Worm (Caenorhabditis elegans) whole organism, L3 larva: ENCODE results near the gene C54E10.11.

Experiments
- ZK546.5 ChIP-seq: sonication (generic microtip); optimal IDR thresholded peaks from 2 replicates; lab custom pipeline; 2017; ENCODE audit warnings: missing biosample characterization, missing genetic modification characterization
- ceh-16 ChIP-seq: sonication (generic microtip); optimal IDR thresholded peaks from 2 replicates; lab custom pipeline; 2017; ENCODE audit warnings: missing biosample characterization, missing genetic modification characterization
- ceh-28 ChIP-seq: fragments of 150-350 bp; optimal IDR thresholded peaks from 2 replicates; lab custom pipeline; 2014; ENCODE audit warnings: missing biosample characterization, missing genetic modification reagents, missing genetic modification characterization
- ceh-82 ChIP-seq: fragments of 150-350 bp; optimal IDR thresholded peaks from 2 replicates; lab custom pipeline; 2014; ENCODE audit warnings: missing biosample characterization, missing genetic modification characterization
- ceh-9 ChIP-seq: sonication (generic microtip); optimal IDR thresholded peaks from 2 replicates; lab custom pipeline; 2018; ENCODE audit warnings: missing biosample characterization, missing genetic modification characterization
- daf-12 ChIP-seq: fragments of 150-350 bp; optimal IDR thresholded peaks from 2 replicates; lab custom pipeline; 2014; ENCODE audit warnings: missing biosample characterization, missing genetic modification reagents, missing genetic modification characterization
- elt-2 ChIP-seq: sonication (generic microtip); optimal IDR thresholded peaks from 2 replicates; lab custom pipeline; 2016; ENCODE audit warnings: missing genetic modification reagents, mild to moderate bottlenecking, missing genetic modification characterization, missing compliant biosample characterization
- elt-3 ChIP-seq, 3 experiments: fragments of 150-350 bp in 1 of 3; sonication (generic microtip) in 2 of 3; optimal IDR thresholded peaks; 2 replicates in 2 of 3; 4 replicates in 1 of 3; lab custom pipeline; 2014 to 2017; ENCODE audit warnings: missing biosample characterization in 3 of 3, missing genetic modification characterization in 3 of 3
- fkh-10 ChIP-seq: sonication (generic microtip); optimal IDR thresholded peaks from 2 replicates; lab custom pipeline; 2017; ENCODE audit warnings: missing biosample characterization, missing genetic modification reagents, missing genetic modification characterization
- fkh-2 ChIP-seq: fragments of 150-350 bp; optimal IDR thresholded peaks from 2 replicates; lab custom pipeline; 2014; ENCODE audit warnings: missing biosample characterization, missing genetic modification reagents, missing genetic modification characterization
- fos-1 ChIP-seq: fragments of 150-350 bp; optimal IDR thresholded peaks from 2 replicates; lab custom pipeline; 2014; ENCODE audit warnings: missing biosample characterization, missing genetic modification characterization
- hmg-11 ChIP-seq: sonication (generic microtip); optimal IDR thresholded peaks from 2 replicates; lab custom pipeline; 2016; ENCODE audit warnings: missing genetic modification characterization, missing compliant biosample characterization
- jun-1 ChIP-seq: fragments of 150-350 bp; optimal IDR thresholded peaks from 2 replicates; lab custom pipeline; 2014; ENCODE audit warnings: missing biosample characterization, missing genetic modification reagents, missing genetic modification characterization
- lin-39 ChIP-seq: fragments of 150-350 bp; optimal IDR thresholded peaks from 2 replicates; lab custom pipeline; 2018; ENCODE audit warnings: missing biosample characterization, missing genetic modification reagents, missing genetic modification characterization
- mdl-1 ChIP-seq: fragments of 150-350 bp; optimal IDR thresholded peaks from 2 replicates; lab custom pipeline; 2014; ENCODE audit warnings: missing biosample characterization, missing genetic modification characterization
- nhr-11 ChIP-seq: fragments of 150-350 bp; optimal IDR thresholded peaks from 2 replicates; lab custom pipeline; 2014; ENCODE audit warnings: missing biosample characterization, missing genetic modification characterization
- nhr-12 ChIP-seq: fragments of 150-350 bp; optimal IDR thresholded peaks from 2 replicates; lab custom pipeline; 2014; ENCODE audit warnings: missing biosample characterization, missing genetic modification characterization
- nhr-23 ChIP-seq: fragments of 150-350 bp; optimal IDR thresholded peaks from 2 replicates; lab custom pipeline; 2014; ENCODE audit warnings: missing biosample characterization, missing genetic modification reagents, missing genetic modification characterization
- nhr-237 ChIP-seq: fragments of 150-350 bp; optimal IDR thresholded peaks from 2 replicates; lab custom pipeline; 2014; ENCODE audit warnings: missing biosample characterization, missing genetic modification characterization
- nhr-25 ChIP-seq: sonication (generic microtip); optimal IDR thresholded peaks from 2 replicates; lab custom pipeline; 2017; ENCODE audit warnings: missing biosample characterization, missing genetic modification characterization
- nhr-43 ChIP-seq: sonication (generic microtip); optimal IDR thresholded peaks from 2 replicates; lab custom pipeline; 2016; ENCODE audit warnings: mild to moderate bottlenecking, missing genetic modification characterization, missing compliant biosample characterization; ENCODE audit not compliant: poor library complexity, severe bottlenecking
- nhr-67 ChIP-seq: fragments of 150-350 bp; optimal IDR thresholded peaks from 2 replicates; lab custom pipeline; 2014; ENCODE audit warnings: missing biosample characterization, missing genetic modification characterization
- nhr-76 ChIP-seq: fragments of 150-350 bp; sonication (generic microtip); optimal IDR thresholded peaks from 5 replicates; lab custom pipeline; 2014; ENCODE audit warnings: missing biosample characterization, missing genetic modification characterization
- pha-4 ChIP-seq: fragments of 150-350 bp; optimal IDR thresholded peaks from 2 replicates; lab custom pipeline; 2014; ENCODE audit warnings: missing biosample characterization, missing genetic modification reagents, missing genetic modification characterization
- pqm-1 ChIP-seq: fragments of 150-350 bp; optimal IDR thresholded peaks from 2 replicates; lab custom pipeline; 2017; ENCODE audit warnings: missing biosample characterization, missing genetic modification characterization, inconsistent platforms
- skn-1 ChIP-seq: fragments of 150-350 bp; optimal IDR thresholded peaks from 2 replicates; lab custom pipeline; 2014; ENCODE audit warnings: missing biosample characterization, missing genetic modification characterization
- snpc-4 ChIP-seq: fragments of 150-350 bp; optimal IDR thresholded peaks from 2 replicates; lab custom pipeline; 2014; ENCODE audit warnings: missing biosample characterization, missing genetic modification characterization
- unc-39 ChIP-seq: sonication (generic microtip); optimal IDR thresholded peaks from 4 replicates; lab custom pipeline; 2017; ENCODE audit warnings: missing biosample characterization, missing genetic modification characterization
- unc-62 ChIP-seq: fragments of 150-350 bp; sonication (generic microtip); optimal IDR thresholded peaks from 4 replicates; lab custom pipeline; 2014; ENCODE audit warnings: missing biosample characterization, missing genetic modification reagents, missing genetic modification characterization
- ztf-11 ChIP-seq: fragments of 150-350 bp; optimal IDR thresholded peaks from 2 replicates; lab custom pipeline; 2014; ENCODE audit warnings: missing biosample characterization, missing genetic modification characterization
- ztf-4 ChIP-seq: fragments of 150-350 bp; optimal IDR thresholded peaks from 2 replicates; lab custom pipeline; 2014; ENCODE audit warnings: missing biosample characterization, missing genetic modification characterization

The C54E10.11 gene

DNA sequence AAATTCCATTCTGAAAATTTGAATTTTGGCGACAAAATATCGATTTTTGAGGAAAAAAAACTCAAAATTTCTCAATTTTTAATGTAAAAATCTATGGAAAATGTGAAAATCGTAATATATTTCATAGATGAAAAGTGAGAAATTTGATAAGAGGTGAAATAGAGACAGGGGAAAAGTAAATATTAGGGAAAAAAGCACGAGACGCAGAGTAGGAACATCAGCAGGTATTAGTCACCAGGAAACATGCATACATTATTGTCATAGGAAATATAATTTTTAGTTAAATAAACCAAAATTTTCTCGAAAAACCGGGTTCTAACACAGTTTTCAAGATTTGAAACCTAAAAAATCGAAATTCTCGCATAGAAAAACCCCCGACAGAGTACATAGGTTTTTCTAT lies 1.2 kb downstream of the C54E10.11 start, which contains the start of gene nhr-170:
nhr-170 (minus strand) TSS at position 16 of the 400 bp plus-strand sequence.
- no peak for TF ChIP-seq ztf-4 (tag; lab: Kevin White, UChicago)
- TF ChIP-seq snpc-4 (tag; lab: Kevin White, UChicago) = no peak
- TF ChIP-seq nhr-237 (tag; lab: Kevin White, UChicago) = no peak
- peak; percentile 80 for TF ChIP-seq pha-4 (tag; lab: Kevin White, UChicago)

DNA sequence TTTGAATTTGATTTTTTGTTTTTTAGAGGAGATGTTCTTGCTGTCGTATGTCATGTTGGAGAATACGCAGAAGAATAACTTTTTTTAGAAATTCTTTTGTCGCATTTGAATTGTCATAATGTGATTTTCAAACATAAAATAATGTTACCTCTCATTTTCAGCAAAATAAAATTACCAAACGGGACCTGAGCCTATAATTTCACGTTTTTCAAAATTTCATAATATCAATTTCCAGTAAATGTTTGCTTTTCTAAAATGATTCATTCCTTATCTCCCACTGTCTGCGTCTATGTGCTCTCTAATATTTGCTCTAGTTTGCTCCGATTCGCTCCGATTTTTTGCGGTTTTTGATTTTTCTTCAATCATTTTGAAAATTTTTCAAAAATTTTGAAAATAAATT lies 11.3 kb downstream of the C54E10.11 start, which contains the start of gene nhr-231:
nhr-231 (plus strand) TSS at position 301 of the 400 bp plus-strand sequence.
- TF ChIP-seq pha-4 (tag; lab: Kevin White, UChicago) (peak; percentile 29), pqm-1 (tag; lab: Kevin White, UChicago) (no peak)

- TF ChIP-seq elt-2 (tag; lab: Kevin White, UChicago) (peak; percentile 0), nhr-76 (tag; lab: Kevin White, UChicago) (no peak)
Measured at ce11 chrV:18787417-18787918, 14.5 kb downstream of the C54E10.11 start, which contains the start of gene Y17D7B.2. Gene Y17D7B.2, plus strand, starts transcription at chrV:18787739.

DNA sequence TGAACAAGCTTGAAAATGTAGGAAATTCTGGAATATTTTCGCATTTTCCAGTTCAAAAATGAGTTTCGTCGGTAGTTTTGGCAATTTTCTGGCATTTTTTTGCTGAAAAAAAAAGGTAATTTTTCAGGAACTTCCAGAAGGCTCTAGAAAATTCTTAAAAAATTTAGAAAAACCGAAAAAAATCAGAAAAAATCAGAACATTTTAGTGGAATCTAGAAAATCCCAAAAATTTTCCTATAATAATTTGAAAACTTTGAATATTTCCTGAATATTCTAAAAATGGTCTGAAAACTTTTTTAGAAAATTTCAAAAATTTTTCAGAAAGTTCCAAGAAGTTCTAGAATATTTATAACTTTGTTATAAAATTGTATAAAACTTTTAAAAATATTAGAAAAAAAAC lies 15.3 kb downstream of the C54E10.11 start, which contains the start of gene Y17D7B.3:
Y17D7B.3 (minus strand) TSS at position 101 of the 400 bp plus-strand sequence.
- TF ChIP-seq unc-39 (tag; lab: Kevin White, UChicago) = no peak
- no peak for TF ChIP-seq ceh-9 (tag; lab: Kevin White, UChicago)
- TF ChIP-seq nhr-12 = no peak
- no peak for TF ChIP-seq fkh-10 (GFP tag; lab: Kevin White, UChicago)
- TF ChIP-seq ceh-16 (tag; lab: Kevin White, UChicago) = no peak
- no peak for TF ChIP-seq nhr-237 (tag; lab: Kevin White, UChicago)
- no peak for TF ChIP-seq ceh-28 (tag; lab: Kevin White, UChicago)
- TF ChIP-seq hmg-11 (tag; lab: Kevin White, UChicago) = no peak
- TF ChIP-seq nhr-25 = no peak
- TF ChIP-seq ZK546.5 (tag; lab: Kevin White, UChicago) = no peak
- no peak for TF ChIP-seq mdl-1 (tag; lab: Kevin White, UChicago)
- TF ChIP-seq, all 47 proteins: peak for 0

DNA sequence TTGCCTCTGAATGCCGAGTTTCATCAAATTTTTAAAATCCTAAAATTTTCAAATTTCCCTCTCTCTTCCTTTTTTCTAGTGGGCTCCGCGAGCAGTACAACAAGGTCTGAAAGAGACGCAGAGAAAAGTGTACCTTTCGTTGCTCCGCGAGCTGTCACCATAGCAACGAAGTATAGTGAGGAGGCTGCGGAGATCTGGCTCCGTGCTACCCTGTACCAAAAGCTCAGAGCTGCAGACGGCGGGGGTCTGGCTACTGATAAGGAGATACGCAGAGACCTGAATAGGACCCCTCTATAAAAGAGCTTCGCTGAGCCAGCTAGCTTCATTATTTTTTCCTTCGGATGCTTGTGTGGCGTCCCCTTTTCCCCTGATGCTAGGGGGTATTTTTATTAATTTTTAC lies 18.5 kb downstream of the C54E10.11 start, which contains the start of gene Y17D7B.10:
Y17D7B.10 (plus strand) TSS at position 243 of the 400 bp plus-strand sequence.
- no peak for TF ChIP-seq ceh-28 (tag; lab: Kevin White, UChicago)
- no peak for TF ChIP-seq fkh-2 (tag; lab: Kevin White, UChicago)
- no peak for TF ChIP-seq nhr-11 (tag; lab: Kevin White, UChicago)
- TF ChIP-seq unc-62 (GFP tag; lab: Kevin White, UChicago) = no peak
- no peak for TF ChIP-seq nhr-67 (tag; lab: Kevin White, UChicago)
- no peak for TF ChIP-seq ztf-11
- TF ChIP-seq jun-1 (tag; lab: Kevin White, UChicago) = no peak
- TF ChIP-seq mdl-1 (tag; lab: Kevin White, UChicago) = no peak
- TF ChIP-seq nhr-23 (tag; lab: Kevin White, UChicago) = no peak

ce11 chrV:18782747-18783146 lies 19.2 kb downstream of the C54E10.11 start:
- TF ChIP-seq fkh-2 (tag; lab: Kevin White, UChicago) = no peak
- peak; percentile 26 for TF ChIP-seq lin-39 (tag; lab: Kevin White, UChicago)
- no peak for TF ChIP-seq ceh-82 (tag; lab: Kevin White, UChicago)
- no peak for TF ChIP-seq nhr-237 (tag; lab: Kevin White, UChicago)
- TF ChIP-seq snpc-4 (tag; lab: Kevin White, UChicago) = no peak
- no peak for TF ChIP-seq ZK546.5 (tag; lab: Kevin White, UChicago)
- no peak for TF ChIP-seq mdl-1 (tag; lab: Kevin White, UChicago)
- peak; percentile 32 for TF ChIP-seq pqm-1 (tag; lab: Kevin White, UChicago)
- peak; percentile 82 for TF ChIP-seq elt-2 (tag; lab: Kevin White, UChicago)
- TF ChIP-seq skn-1 (tag; lab: Kevin White, UChicago) = no peak
- no peak for TF ChIP-seq daf-12 (tag; lab: Kevin White, UChicago)
- TF ChIP-seq pha-4 (tag; lab: Kevin White, UChicago) = peak; percentile 18

- TF ChIP-seq fkh-10 (GFP tag; lab: Kevin White, UChicago) (no peak), fos-1 (no peak), fkh-2 (tag; lab: Kevin White, UChicago) (no peak), elt-3 (tag; optimal IDR thresholded peaks at IDR 0.05; lab: Kevin White, UChicago) (no peak), nhr-43 (tag; lab: Kevin White, UChicago) (no peak), mdl-1 (tag; lab: Kevin White, UChicago) (no peak)
Measured at ce11 chrV:18780605-18781004, 21.4 kb downstream of the C54E10.11 start.
